Worm (Caenorhabditis elegans) whole organism, mixed stage, embryonic: ENCODE measurements around the gene C02B10.3.

Experiments
- M03D4.4 ChIP-seq: sonication (generic microtip); optimal IDR thresholded peaks from 2 replicates; lab custom pipeline; 2017; ENCODE audit warnings: mild to moderate bottlenecking, missing genetic modification characterization, missing compliant biosample characterization
- bed-3 ChIP-seq: fragments of 200-800 bp; sonication (Bioruptor generic); optimal IDR thresholded peaks from 3 replicates; lab custom pipeline; 2018; ENCODE audit warnings: mild to moderate bottlenecking, missing genetic modification characterization, moderate library complexity, missing compliant biosample characterization
- blmp-1 ChIP-seq: fragments of 150-350 bp; optimal IDR thresholded peaks from 2 replicates; lab custom pipeline; 2014; ENCODE audit warnings: missing biosample characterization, missing genetic modification characterization
- ceh-39 ChIP-seq: fragments of 150-350 bp; optimal IDR thresholded peaks from 2 replicates; lab custom pipeline; 2014; ENCODE audit warnings: missing biosample characterization, missing genetic modification characterization
- ceh-43 ChIP-seq: fragments of 200-800 bp; sonication (Bioruptor generic); optimal IDR thresholded peaks from 2 replicates; lab custom pipeline; 2018; ENCODE audit warnings: mild to moderate bottlenecking, missing genetic modification characterization, moderate library complexity, missing compliant biosample characterization
- ceh-83 ChIP-seq: fragments of 200-800 bp; sonication (Bioruptor generic); optimal IDR thresholded peaks from 2 replicates; lab custom pipeline; 2018; ENCODE audit warnings: mild to moderate bottlenecking, missing genetic modification characterization, missing compliant biosample characterization
- ces-1 ChIP-seq: fragments of 150-350 bp; optimal IDR thresholded peaks from 2 replicates; lab custom pipeline; 2014; ENCODE audit warnings: missing biosample characterization, missing genetic modification reagents, missing genetic modification characterization
- cnd-1 ChIP-seq: fragments of 200-800 bp; sonication (Bioruptor generic); optimal IDR thresholded peaks from 2 replicates; lab custom pipeline; 2018; ENCODE audit warnings: mild to moderate bottlenecking, missing genetic modification characterization, missing compliant biosample characterization
- drap-1 ChIP-seq: fragments of 200-800 bp; sonication (Bioruptor generic); optimal IDR thresholded peaks from 3 replicates; lab custom pipeline; 2018; ENCODE audit warnings: mild to moderate bottlenecking, missing genetic modification characterization, missing compliant biosample characterization
- elt-1 ChIP-seq: sonication (generic microtip); optimal IDR thresholded peaks from 2 replicates; lab custom pipeline; 2017; ENCODE audit warnings: missing genetic modification characterization, mild to moderate bottlenecking, missing compliant biosample characterization, antibody characterized with exemption, moderate library complexity, borderline replicate concordance; ENCODE audit not compliant: insufficient read depth
- elt-3 ChIP-seq: fragments of 150-350 bp; optimal IDR thresholded peaks from 2 replicates; lab custom pipeline; 2014; ENCODE audit warnings: missing biosample characterization, missing genetic modification characterization
- flh-1 ChIP-seq: fragments of 200-800 bp; sonication (Bioruptor generic); optimal IDR thresholded peaks from 2 replicates; lab custom pipeline; 2018; ENCODE audit warnings: mild to moderate bottlenecking, missing genetic modification characterization, moderate library complexity, missing compliant biosample characterization
- ham-2 ChIP-seq: fragments of 200-800 bp; sonication (Bioruptor generic); optimal IDR thresholded peaks from 2 replicates; lab custom pipeline; 2018; ENCODE audit warnings: mild to moderate bottlenecking, missing genetic modification characterization, missing compliant biosample characterization
- hlh-1 ChIP-seq: fragments of 150-350 bp; optimal IDR thresholded peaks from 2 replicates; lab custom pipeline; 2014; ENCODE audit warnings: missing biosample characterization, missing genetic modification reagents, missing genetic modification characterization
- lin-13 ChIP-seq: fragments of 150-350 bp; optimal IDR thresholded peaks from 2 replicates; lab custom pipeline; 2014; ENCODE audit warnings: missing biosample characterization, missing genetic modification characterization
- lin-32 ChIP-seq: fragments of 200-800 bp; sonication (Bioruptor generic); optimal IDR thresholded peaks from 2 replicates; lab custom pipeline; 2018; ENCODE audit warnings: mild to moderate bottlenecking, missing genetic modification characterization, missing compliant biosample characterization
- lsy-2 ChIP-seq: fragments of 150-350 bp; optimal IDR thresholded peaks from 2 replicates; lab custom pipeline; 2014; ENCODE audit warnings: missing biosample characterization, missing genetic modification characterization
- mep-1 ChIP-seq: fragments of 150-350 bp; optimal IDR thresholded peaks from 2 replicates; lab custom pipeline; 2017; ENCODE audit warnings: missing biosample characterization, missing genetic modification reagents, missing genetic modification characterization, inconsistent platforms
- nhr-12 ChIP-seq: fragments of 150-350 bp; optimal IDR thresholded peaks from 2 replicates; lab custom pipeline; 2014; ENCODE audit warnings: missing biosample characterization, missing genetic modification characterization
- nhr-237 ChIP-seq: fragments of 150-350 bp; optimal IDR thresholded peaks from 2 replicates; lab custom pipeline; 2014; ENCODE audit warnings: missing biosample characterization, missing genetic modification characterization
- nhr-28 ChIP-seq: fragments of 150-350 bp; optimal IDR thresholded peaks from 2 replicates; lab custom pipeline; 2014; ENCODE audit warnings: missing biosample characterization, missing genetic modification characterization
- nhr-76 ChIP-seq: sonication (generic microtip); optimal IDR thresholded peaks from 2 replicates; lab custom pipeline; 2017; ENCODE audit warnings: missing biosample characterization, missing genetic modification characterization
- pha-4 ChIP-seq: fragments of 150-350 bp; optimal IDR thresholded peaks from 2 replicates; lab custom pipeline; 2018; ENCODE audit warnings: missing biosample characterization, missing genetic modification reagents, missing genetic modification characterization
- sem-2 ChIP-seq: fragments of 200-800 bp; sonication (Bioruptor generic); optimal IDR thresholded peaks from 2 replicates; lab custom pipeline; 2018; ENCODE audit warnings: mild to moderate bottlenecking, missing genetic modification characterization, missing compliant biosample characterization
- snpc-4 ChIP-seq: fragments of 150-350 bp; optimal IDR thresholded peaks from 2 replicates; lab custom pipeline; 2014; ENCODE audit warnings: missing biosample characterization, missing genetic modification characterization
- tbx-8 ChIP-seq: fragments of 200-800 bp; sonication (Bioruptor generic); optimal IDR thresholded peaks from 2 replicates; lab custom pipeline; 2018; ENCODE audit warnings: mild to moderate bottlenecking, missing genetic modification characterization, moderate library complexity, missing compliant biosample characterization
- unc-120 ChIP-seq: sonication (generic microtip); optimal IDR thresholded peaks from 2 replicates; lab custom pipeline; 2017; ENCODE audit warnings: missing genetic modification characterization, missing compliant biosample characterization; ENCODE audit not compliant: poor library complexity, severe bottlenecking
- unc-39 ChIP-seq: fragments of 150-350 bp; optimal IDR thresholded peaks from 2 replicates; lab custom pipeline; 2014; ENCODE audit warnings: missing biosample characterization, missing genetic modification characterization
- zip-8 ChIP-seq: fragments of 150-350 bp; optimal IDR thresholded peaks from 2 replicates; lab custom pipeline; 2014; ENCODE audit warnings: missing biosample characterization, missing genetic modification characterization
- ztf-11 ChIP-seq: fragments of 150-350 bp; optimal IDR thresholded peaks from 2 replicates; lab custom pipeline; 2014; ENCODE audit warnings: missing biosample characterization, missing genetic modification characterization

Gene C02B10.3

ce11 chrIV:5103229-5103894 lies at the start of gene C02B10.3:
C02B10.3 (minus strand) TSS chrIV:5103279.
- TF ChIP-seq sem-2 (GFP tag; lab: Kevin White, UChicago): no peak
- TF ChIP-seq ces-1 (GFP tag; lab: Kevin White, UChicago): peak; percentile 68
- TF ChIP-seq elt-3: no peak
- TF ChIP-seq drap-1 (GFP tag; lab: Kevin White, UChicago): no peak

ce11 chrIV:5152391-5152790 lies 49.3 kb upstream of the C02B10.3 start, which contains the start of gene soc-2:
soc-2 (minus strand) TSS chrIV:5152491.
- TF ChIP-seq elt-3 (no peak), nhr-237 (no peak), nhr-28 (tag; lab: Kevin White, UChicago) (no peak), snpc-4 (tag; lab: Kevin White, UChicago) (no peak), lin-13 (tag; lab: Kevin White, UChicago) (no peak), sem-2 (GFP tag; lab: Kevin White, UChicago) (no peak), ztf-11 (tag; lab: Kevin White, UChicago) (no peak), nhr-12 (tag; lab: Kevin White, UChicago) (no peak), ceh-43 (GFP tag; lab: Kevin White, UChicago) (no peak)

ce11 chrIV:5149793-5150192 lies 46.7 kb upstream of the C02B10.3 start, which contains the start of gene C24D10.5:
C24D10.5 (plus strand) TSS chrIV:5150093.
- TF ChIP-seq zip-8 (tag; lab: Kevin White, UChicago) (no peak), cnd-1 (tag; lab: Kevin White, UChicago) (no peak), mep-1 (tag; lab: Kevin White, UChicago) (no peak), nhr-12 (tag; lab: Kevin White, UChicago) (no peak), lin-32 (GFP tag; lab: Kevin White, UChicago) (no peak), ceh-39 (tag; lab: Kevin White, UChicago) (no peak)

- TF ChIP-seq hlh-1 (tag; lab: Kevin White, UChicago): no peak
- TF ChIP-seq blmp-1 (tag; lab: Kevin White, UChicago): no peak
- TF ChIP-seq cnd-1 (tag; lab: Kevin White, UChicago): no peak
- TF ChIP-seq nhr-237: no peak
- no peak for TF ChIP-seq nhr-76 (tag; lab: Kevin White, UChicago)
- TF ChIP-seq drap-1 (GFP tag; lab: Kevin White, UChicago): no peak
- TF ChIP-seq ces-1 (GFP tag; lab: Kevin White, UChicago): no peak
These were observed 36.9 kb upstream of the C02B10.3 start for ce11 chrIV:5139972-5140371.

ce11 chrIV:5139189-5139588 lies 36.1 kb upstream of the C02B10.3 start:
- TF ChIP-seq ceh-39 (tag; lab: Kevin White, UChicago) (no peak), ces-1 (GFP tag; lab: Kevin White, UChicago) (peak; percentile 44)

ce11 chrIV:5137809-5138208 lies 34.7 kb upstream of the C02B10.3 start:
- TF ChIP-seq ham-2 (GFP tag; lab: Kevin White, UChicago) (no peak), M03D4.4 (tag; lab: Kevin White, UChicago) (no peak), ceh-43 (GFP tag; lab: Kevin White, UChicago) (no peak), ces-1 (GFP tag; lab: Kevin White, UChicago) (peak; percentile 88), hlh-1 (tag; lab: Kevin White, UChicago) (no peak), unc-39 (tag; lab: Kevin White, UChicago) (no peak), drap-1 (GFP tag; lab: Kevin White, UChicago) (no peak)

ce11 chrIV:5136523-5136922 lies 33.4 kb upstream of the C02B10.3 start:
- TF ChIP-seq unc-120 (peak; percentile 48), snpc-4 (tag; lab: Kevin White, UChicago) (no peak)

ce11 chrIV:5134798-5135197 lies 31.7 kb upstream of the C02B10.3 start:
- TF ChIP-seq tbx-8 (GFP tag; lab: Kevin White, UChicago) (no peak), nhr-237 (no peak), lin-13 (tag; lab: Kevin White, UChicago) (no peak), pha-4 (tag; lab: Kevin White, UChicago) (no peak), snpc-4 (tag; lab: Kevin White, UChicago) (no peak), nhr-28 (tag; lab: Kevin White, UChicago) (no peak), ceh-83 (GFP tag; lab: Kevin White, UChicago) (no peak), cnd-1 (tag; lab: Kevin White, UChicago) (no peak), flh-1 (GFP tag; lab: Kevin White, UChicago) (no peak), lsy-2 (tag; lab: Kevin White, UChicago) (no peak), elt-1 (no peak), nhr-12 (tag; lab: Kevin White, UChicago) (no peak), unc-120 (no peak), bed-3 (no peak), nhr-76 (tag; lab: Kevin White, UChicago) (no peak), blmp-1 (tag; lab: Kevin White, UChicago) (no peak)
